Worm (Caenorhabditis elegans) whole organism, young adult: ENCODE measurements around the gene F52H3.11.

Experiments
- B0019.2 ChIP-seq: fragments of 200-800 bp; sonication (Bioruptor generic); conservative IDR thresholded peaks from 2 replicates; pipeline ENCODE4 v1.3.6; 2022; ENCODE audit warnings: missing genetic modification reagents, missing genetic modification characterization, missing compliant biosample characterization
- B0336.3 ChIP-seq: fragments of 200-800 bp; sonication (Bioruptor generic); IDR thresholded peaks from 2 replicates; pipeline ENCODE4 v1.3.6; 2022; ENCODE audit warnings: missing genetic modification characterization, missing compliant biosample characterization
- C06A6.2 ChIP-seq: fragments of 200-800 bp; sonication (Bioruptor generic); conservative IDR thresholded peaks from 2 replicates; pipeline ENCODE4 v1.3.6; 2022; ENCODE audit warnings: missing genetic modification characterization, missing compliant biosample characterization
- D2030.7 ChIP-seq: fragments of 200-800 bp; sonication (Bioruptor generic); IDR thresholded peaks from 2 replicates; pipeline ENCODE4 v1.3.6; 2022; ENCODE audit warnings: missing genetic modification reagents, missing genetic modification characterization, missing compliant biosample characterization
- F22D6.2 ChIP-seq: sonication (generic microtip); optimal IDR thresholded peaks from 2 replicates; lab custom pipeline; 2016; ENCODE audit warnings: mild to moderate bottlenecking, missing genetic modification characterization, missing compliant biosample characterization
- F33H1.4 ChIP-seq: fragments of 200-800 bp; sonication (Bioruptor generic); IDR thresholded peaks from 2 replicates; pipeline ENCODE4 v1.3.6; 2022; ENCODE audit warnings: missing genetic modification reagents, missing genetic modification characterization, missing compliant biosample characterization
- F39B2.1 ChIP-seq: fragments of 200-800 bp; sonication (Bioruptor generic); IDR thresholded peaks from 2 replicates; pipeline ENCODE4 v1.3.6; 2022; ENCODE audit warnings: missing genetic modification reagents, missing genetic modification characterization, missing compliant biosample characterization
- F49E8.2 ChIP-seq: sonication (generic microtip); optimal IDR thresholded peaks from 3 replicates; lab custom pipeline; 2017; ENCODE audit warnings: missing genetic modification characterization, mild to moderate bottlenecking, missing compliant biosample characterization, antibody characterized with exemption, moderate library complexity; ENCODE audit not compliant: insufficient read depth
- F52B5.7 ChIP-seq: sonication (generic microtip); optimal IDR thresholded peaks from 2 replicates; lab custom pipeline; 2016; ENCODE audit warnings: mild to moderate bottlenecking, missing genetic modification characterization, missing compliant biosample characterization
- K12H6.12 ChIP-seq: fragments of 200-800 bp; sonication (Bioruptor generic); optimal IDR thresholded peaks from 2 replicates; lab custom pipeline; 2018; ENCODE audit warnings: mild to moderate bottlenecking, missing genetic modification characterization, missing compliant biosample characterization
- Y56A3A.18 ChIP-seq: fragments of 200-800 bp; sonication (Bioruptor generic); IDR thresholded peaks from 2 replicates; pipeline ENCODE4 v1.3.6; 2022; ENCODE audit warnings: missing genetic modification reagents, missing genetic modification characterization, missing compliant biosample characterization
- ama-1 ChIP-seq, 3 experiments: fragments of 150-350 bp in 1 of 3; sonication (generic microtip) in 2 of 3; optimal IDR thresholded peaks; 2 replicates each; lab custom pipeline; 2014 to 2018; ENCODE audit warnings: missing biosample characterization in 2 of 3, missing genetic modification characterization in 2 of 3, missing genetic modification reagents in 2 of 3
- aptf-2 ChIP-seq: fragments of 200-800 bp; sonication (Bioruptor generic); conservative IDR thresholded peaks from 2 replicates; pipeline ENCODE4 v1.3.6; 2022; ENCODE audit warnings: missing genetic modification reagents, missing genetic modification characterization, missing compliant biosample characterization
- atf-7 ChIP-seq: sonication (generic microtip); optimal IDR thresholded peaks from 2 replicates; lab custom pipeline; 2017; ENCODE audit warnings: mild to moderate bottlenecking, missing genetic modification characterization, missing compliant biosample characterization
- attf-6 ChIP-seq: fragments of 200-800 bp; sonication (Bioruptor generic); IDR thresholded peaks from 2 replicates; pipeline ENCODE4 v1.3.6; 2022; ENCODE audit warnings: missing genetic modification reagents, missing genetic modification characterization, missing compliant biosample characterization
- bed-2 ChIP-seq: fragments of 200-800 bp; sonication (Bioruptor generic); IDR thresholded peaks from 2 replicates; pipeline ENCODE4 v1.3.6; 2022; ENCODE audit warnings: missing genetic modification reagents, missing genetic modification characterization, missing compliant biosample characterization
- cebp-1 ChIP-seq, 2 experiments: fragments of 200-800 bp in 1 of 2; sonication (Bioruptor generic) in 1 of 2; sonication (generic microtip) in 1 of 2; IDR thresholded peaks in 1 of 2; optimal IDR thresholded peaks in 1 of 2; 2 replicates each; pipeline versions ENCODE4 v1.3.6 to Lab custom; 2017 to 2022; ENCODE audit warnings: missing compliant biosample characterization in 2 of 2, missing genetic modification characterization in 2 of 2, mild to moderate bottlenecking in 1 of 2, missing genetic modification reagents in 1 of 2, moderate library complexity in 1 of 2
- cebp-2 ChIP-seq: fragments of 200-800 bp; sonication (Bioruptor generic); IDR thresholded peaks from 2 replicates; pipeline ENCODE4 v1.3.6; 2022; ENCODE audit warnings: missing genetic modification characterization, missing compliant biosample characterization
- ceh-40 ChIP-seq: fragments of 200-800 bp; sonication (Bioruptor generic); IDR thresholded peaks from 2 replicates; pipeline ENCODE4 v1.3.6; 2022; ENCODE audit warnings: missing genetic modification characterization, missing compliant biosample characterization
- chd-7 ChIP-seq: sonication (generic microtip); optimal IDR thresholded peaks from 2 replicates; lab custom pipeline; 2016; ENCODE audit warnings: mild to moderate bottlenecking, missing genetic modification characterization, moderate library complexity, missing compliant biosample characterization
- dox-1 ChIP-seq: fragments of 200-800 bp; sonication (Bioruptor generic); IDR thresholded peaks from 2 replicates; pipeline ENCODE4 v1.3.6; 2022; ENCODE audit warnings: missing genetic modification reagents, missing genetic modification characterization, missing compliant biosample characterization
- dpff-1 ChIP-seq: sonication (generic microtip); optimal IDR thresholded peaks from 2 replicates; lab custom pipeline; 2017; ENCODE audit warnings: mild to moderate bottlenecking, missing genetic modification characterization, missing compliant biosample characterization
- fkh-3 ChIP-seq: sonication (generic microtip); optimal IDR thresholded peaks from 2 replicates; lab custom pipeline; 2016; ENCODE audit warnings: mild to moderate bottlenecking, missing genetic modification characterization, missing compliant biosample characterization
- gei-17 ChIP-seq: fragments of 200-800 bp; sonication (Bioruptor generic); optimal IDR thresholded peaks from 2 replicates; lab custom pipeline; 2018; ENCODE audit warnings: mild to moderate bottlenecking, missing genetic modification characterization, missing compliant biosample characterization
- him-1 ChIP-seq: sonication (generic microtip); optimal IDR thresholded peaks from 2 replicates; lab custom pipeline; 2016; ENCODE audit warnings: missing genotype, missing genetic modification reagents, missing genetic modification characterization, missing compliant biosample characterization
- hlh-12 ChIP-seq: sonication (generic microtip); optimal IDR thresholded peaks from 2 replicates; lab custom pipeline; 2016; ENCODE audit warnings: missing genetic modification characterization, missing compliant biosample characterization
- hlh-26 ChIP-seq: fragments of 200-800 bp; sonication (Bioruptor generic); conservative IDR thresholded peaks from 2 replicates; pipeline ENCODE4 v1.3.6; 2022; ENCODE audit warnings: missing genetic modification reagents, missing genetic modification characterization, missing compliant biosample characterization
- hrde-1 ChIP-seq: sonication (generic microtip); optimal IDR thresholded peaks from 2 replicates; lab custom pipeline; 2016; ENCODE audit warnings: missing genetic modification characterization, mild to moderate bottlenecking, missing compliant biosample characterization, moderate library complexity, missing genotype, missing genetic modification reagents, borderline replicate concordance
- hsf-1 ChIP-seq: fragments of 200-800 bp; sonication (Bioruptor generic); IDR thresholded peaks from 2 replicates; pipeline ENCODE4 v1.3.6; 2022; ENCODE audit warnings: missing genetic modification reagents, missing genetic modification characterization, missing compliant biosample characterization
- lin-26 ChIP-seq: fragments of 200-800 bp; sonication (Bioruptor generic); IDR thresholded peaks from 2 replicates; pipeline ENCODE4 v1.3.6; 2022; ENCODE audit warnings: missing genetic modification reagents, missing genetic modification characterization, missing compliant biosample characterization
- lin-35 ChIP-seq, 3 experiments: fragments of 150-350 bp in 2 of 3; sonication (generic microtip) in 1 of 3; optimal IDR thresholded peaks; 2 replicates each; lab custom pipeline; 2014 to 2018; ENCODE audit warnings: missing biosample characterization in 3 of 3, missing genetic modification characterization in 3 of 3, missing genetic modification reagents in 3 of 3
- lin-54 ChIP-seq: fragments of 200-800 bp; sonication (Bioruptor generic); optimal IDR thresholded peaks from 2 replicates; lab custom pipeline; 2018; ENCODE audit warnings: mild to moderate bottlenecking, missing genetic modification characterization, missing compliant biosample characterization
- lir-1 ChIP-seq: fragments of 200-800 bp; sonication (Bioruptor generic); conservative IDR thresholded peaks from 2 replicates; pipeline ENCODE4 v1.3.6; 2022; ENCODE audit warnings: missing genetic modification reagents, missing genetic modification characterization, missing compliant biosample characterization
- lsl-1 ChIP-seq: fragments of 200-800 bp; sonication (Bioruptor generic); optimal IDR thresholded peaks from 2 replicates; lab custom pipeline; 2018; ENCODE audit warnings: mild to moderate bottlenecking, missing genetic modification characterization, moderate library complexity, missing compliant biosample characterization
- madf-3 ChIP-seq: fragments of 200-800 bp; sonication (Bioruptor generic); IDR thresholded peaks from 2 replicates; pipeline ENCODE4 v1.3.6; 2022; ENCODE audit warnings: missing genetic modification reagents, missing genetic modification characterization, missing compliant biosample characterization
- nhr-80 ChIP-seq: sonication (generic microtip); optimal IDR thresholded peaks from 2 replicates; lab custom pipeline; 2016; ENCODE audit warnings: missing genetic modification characterization, missing compliant biosample characterization
- nhr-90 ChIP-seq: sonication (generic microtip); optimal IDR thresholded peaks from 2 replicates; lab custom pipeline; 2016; ENCODE audit warnings: missing genotype, mild to moderate bottlenecking, missing genetic modification characterization, missing compliant biosample characterization
- pbrm-1 ChIP-seq: fragments of 200-800 bp; sonication (Bioruptor generic); IDR thresholded peaks from 2 replicates; pipeline ENCODE4 v1.3.6; 2022; ENCODE audit warnings: missing genetic modification reagents, missing genetic modification characterization, missing compliant biosample characterization
- rec-8 ChIP-seq, 2 experiments: sonication (generic microtip); optimal IDR thresholded peaks; 2 replicates each; lab custom pipeline; 2016; ENCODE audit warnings: mild to moderate bottlenecking in 2 of 2, missing genetic modification characterization in 2 of 2, missing genetic modification reagents in 2 of 2, missing genotype in 2 of 2, missing biosample characterization in 1 of 2, missing compliant biosample characterization in 1 of 2, moderate library complexity in 1 of 2
- sdz-38 ChIP-seq: sonication (generic microtip); optimal IDR thresholded peaks from 2 replicates; lab custom pipeline; 2016; ENCODE audit warnings: missing genotype, missing genetic modification characterization, missing compliant biosample characterization
- snpc-3.4 ChIP-seq: sonication (generic microtip); optimal IDR thresholded peaks from 2 replicates; lab custom pipeline; 2017; ENCODE audit warnings: missing genetic modification characterization, mild to moderate bottlenecking, missing compliant biosample characterization, antibody characterized with exemption, moderate library complexity, missing genotype, missing genetic modification reagents
- snpc-4 ChIP-seq, 5 experiments: fragments of 150-350 bp in 1 of 5; sonication (generic microtip) in 4 of 5; optimal IDR thresholded peaks; 2 replicates each; lab custom pipeline; 2014 to 2018; ENCODE audit warnings: missing genetic modification characterization in 5 of 5, missing biosample characterization in 3 of 5, antibody characterized with exemption in 2 of 5, mild to moderate bottlenecking in 2 of 5, missing compliant biosample characterization in 2 of 5, missing genotype in 2 of 5, moderate library complexity in 2 of 5, missing genetic modification reagents in 1 of 5
- somi-1 ChIP-seq: fragments of 200-800 bp; sonication (Bioruptor generic); optimal IDR thresholded peaks from 2 replicates; lab custom pipeline; 2018; ENCODE audit warnings: mild to moderate bottlenecking, missing genetic modification characterization, missing compliant biosample characterization
- tbx-9 ChIP-seq: sonication (generic microtip); optimal IDR thresholded peaks from 2 replicates; lab custom pipeline; 2016; ENCODE audit warnings: borderline replicate concordance, missing genetic modification characterization, inconsistent platforms, missing compliant biosample characterization
- xnd-1 ChIP-seq: sonication (generic microtip); optimal IDR thresholded peaks from 2 replicates; lab custom pipeline; 2016; ENCODE audit warnings: missing genotype, missing genetic modification reagents, missing genetic modification characterization, missing compliant biosample characterization
- zim-3 ChIP-seq: sonication (generic microtip); optimal IDR thresholded peaks from 2 replicates; lab custom pipeline; 2017; ENCODE audit warnings: mild to moderate bottlenecking, missing genetic modification characterization, moderate library complexity, missing compliant biosample characterization
- ztf-28 ChIP-seq: fragments of 200-800 bp; sonication (Bioruptor generic); IDR thresholded peaks from 2 replicates; pipeline ENCODE4 v1.3.6; 2022; ENCODE audit warnings: missing genetic modification reagents, missing genetic modification characterization, missing compliant biosample characterization

F52H3.11 gene

DNA sequence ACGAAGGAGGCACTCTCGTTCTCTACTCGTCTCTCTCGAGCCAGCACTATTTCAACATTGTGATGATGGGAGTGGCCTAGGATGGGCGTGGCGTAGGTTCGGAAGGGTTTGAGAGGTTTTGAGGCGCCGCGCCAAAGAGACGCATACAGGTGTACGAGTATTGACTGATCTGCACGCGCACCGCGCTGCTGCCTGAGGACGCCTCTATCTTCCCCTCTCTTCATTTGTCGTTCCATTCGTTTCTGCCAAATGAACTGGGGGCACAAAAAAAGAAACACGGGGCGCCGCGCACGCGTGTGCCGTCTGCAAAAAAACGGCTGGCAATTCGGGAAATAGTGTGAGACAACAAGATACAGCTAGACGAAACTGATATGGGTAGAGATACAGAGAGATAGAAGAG lies 28.9 kb downstream of the F52H3.11 start, which contains the start of gene lec-2 (continued):
- peak; percentile 20 for TF ChIP-seq K12H6.12 (tag; lab: Kevin White, UChicago)
- TF ChIP-seq B0336.3 (GFP tag; lab: Robert Waterston, UW), result peak; percentile 46; the same call in 1 of the 2 replicates
- TF ChIP-seq fkh-3 (tag; lab: Kevin White, UChicago), result no peak
- no peak for TF ChIP-seq hrde-1 (tag; lab: Kevin White, UChicago)
- TF ChIP-seq chd-7, result peak; percentile 58
- TF ChIP-seq rec-8 (tag; optimal IDR thresholded peaks at IDR 0.05; lab: Kevin White, UChicago), result no peak
- no peak for TF ChIP-seq lsl-1 (GFP tag; lab: Kevin White, UChicago)
- TF ChIP-seq B0019.2 (GFP tag; lab: Robert Waterston, UW), result no peak
- no peak for TF ChIP-seq ztf-28
- TF ChIP-seq Y56A3A.18 (GFP tag; lab: Robert Waterston, UW), result no peak
- TF ChIP-seq zim-3, result no peak
- TF ChIP-seq bed-2 (GFP tag; lab: Robert Waterston, UW), result no peak
- no peak for TF ChIP-seq C06A6.2 (GFP tag; lab: Robert Waterston, UW)
- no peak for TF ChIP-seq dpff-1 (tag; lab: Kevin White, UChicago)
- TF ChIP-seq lin-26, result peak; percentile 63
- TF ChIP-seq hsf-1 (GFP tag; lab: Robert Waterston, UW), result no peak
- no peak for TF ChIP-seq pbrm-1
- TF ChIP-seq atf-7 (tag; lab: Kevin White, UChicago), result peak; percentile 25
- TF ChIP-seq cebp-2 (GFP tag; lab: Robert Waterston, UW), result no peak
- no peak for TF ChIP-seq ceh-40 (GFP tag; lab: Robert Waterston, UW)
- TF ChIP-seq him-1 (tag; lab: Kevin White, UChicago), result no peak
- TF ChIP-seq sdz-38 (tag; lab: Kevin White, UChicago), result no peak
- TF ChIP-seq tbx-9 (tag; lab: Kevin White, UChicago), result no peak
- TF ChIP-seq madf-3 (GFP tag; lab: Robert Waterston, UW), result no peak
- TF ChIP-seq aptf-2 (GFP tag; lab: Robert Waterston, UW), result no peak
- TF ChIP-seq nhr-90 (tag; lab: Kevin White, UChicago), result no peak
- no peak for TF ChIP-seq gei-17 (GFP tag; lab: Kevin White, UChicago)
- no peak for TF ChIP-seq lin-35 (GFP tag; optimal IDR thresholded peaks at IDR 0.05; lab: Kevin White, UChicago)
- no peak for TF ChIP-seq D2030.7
- TF ChIP-seq somi-1, result peak; percentile 68
- TF ChIP-seq hlh-12 (tag; lab: Kevin White, UChicago), result no peak
- TF ChIP-seq dox-1 (GFP tag; lab: Robert Waterston, UW), result peak; percentile 25; the same call in 1 of the 2 replicates
- TF ChIP-seq F33H1.4 (GFP tag; lab: Robert Waterston, UW), result no peak
- TF ChIP-seq ama-1 (optimal IDR thresholded peaks at IDR 0.05; lab: Kevin White, UChicago), result peak; percentile 26
- no peak for TF ChIP-seq ama-1 (GFP tag; optimal IDR thresholded peaks at IDR 0.05; lab: Kevin White, UChicago)
- TF ChIP-seq hlh-26 (GFP tag; lab: Robert Waterston, UW), result no peak
- TF ChIP-seq F39B2.1, result no peak
- no peak for TF ChIP-seq xnd-1 (tag; lab: Kevin White, UChicago)
- no peak for TF ChIP-seq F22D6.2 (tag; lab: Kevin White, UChicago)
- no peak for TF ChIP-seq attf-6 (GFP tag; lab: Robert Waterston, UW)
- TF ChIP-seq lir-1 (GFP tag; lab: Robert Waterston, UW), result no peak
- TF ChIP-seq snpc-4 (GFP tag; optimal IDR thresholded peaks at IDR 0.05; lab: Kevin White, UChicago), result no peak
- no peak for TF ChIP-seq snpc-4 (tag; optimal IDR thresholded peaks at IDR 0.05; lab: Kevin White, UChicago)
- no peak for TF ChIP-seq snpc-3.4 (tag; lab: Kevin White, UChicago)
- no peak for TF ChIP-seq lin-54 (GFP tag; lab: Kevin White, UChicago)
- no peak for TF ChIP-seq nhr-80
- TF ChIP-seq F52B5.7, result no peak
- no peak for TF ChIP-seq F49E8.2
- TF ChIP-seq cebp-1 (GFP tag; IDR thresholded peaks at IDR 0.05; lab: Robert Waterston, UW), result no peak
- TF ChIP-seq cebp-1 (tag; optimal IDR thresholded peaks at IDR 0.05; lab: Kevin White, UChicago), result peak; percentile 33
